Worm (Caenorhabditis elegans): ENCODE results near the gene C16C10.2.

ce11 chrIII:4209188-4209587 is 30.7 kb upstream of the C16C10.2 start, which contains the start of gene phlp-2:
- no peak for TF ChIP-seq pqm-1 (tag; optimal IDR thresholded peaks at IDR 0.05)
- no peak for TF ChIP-seq mml-1 (tag; optimal IDR thresholded peaks at IDR 0.05)
- TF ChIP-seq nhr-237 (tag; optimal IDR thresholded peaks at IDR 0.05): no peak
- no peak for TF ChIP-seq pha-4 (tag; optimal IDR thresholded peaks at IDR 0.05)
- TF ChIP-seq ztf-11 (tag; optimal IDR thresholded peaks at IDR 0.05): no peak
- TF ChIP-seq nhr-11 (tag; optimal IDR thresholded peaks at IDR 0.05): no peak
- no peak for TF ChIP-seq lin-39 (tag; optimal IDR thresholded peaks at IDR 0.05)
